Worm (Caenorhabditis elegans) whole organism, L1 larva: ENCODE data around the gene cnc-4.

Experiments used
- alr-1 ChIP-seq: fragments of 200-800 bp; sonication (Bioruptor generic); optimal IDR thresholded peaks from 2 replicates; lab custom pipeline; 2018; ENCODE audit warnings: borderline replicate concordance, mild to moderate bottlenecking, missing genetic modification characterization, missing compliant biosample characterization
- blmp-1 ChIP-seq: fragments of 150-350 bp; optimal IDR thresholded peaks from 2 replicates; lab custom pipeline; 2014; ENCODE audit warnings: missing biosample characterization, missing genetic modification characterization
- ceh-8 ChIP-seq: fragments of 200-800 bp; sonication (Bioruptor generic); optimal IDR thresholded peaks from 2 replicates; lab custom pipeline; 2018; ENCODE audit warnings: mild to moderate bottlenecking, missing genetic modification characterization, moderate library complexity, missing compliant biosample characterization
- ceh-82 ChIP-seq, 3 experiments: fragments of 150-350 bp in 1 of 3; sonication (generic microtip) in 2 of 3; optimal IDR thresholded peaks; 2 replicates each; lab custom pipeline; 2014 to 2017; ENCODE audit warnings: missing biosample characterization in 3 of 3, missing genetic modification characterization in 3 of 3
- dpl-1 ChIP-seq, 3 experiments: fragments of 150-350 bp in 2 of 3; sonication (generic microtip) in 1 of 3; optimal IDR thresholded peaks; 2 replicates each; lab custom pipeline; 2014 to 2017; ENCODE audit warnings: missing biosample characterization in 3 of 3, missing genetic modification characterization in 3 of 3, missing genetic modification reagents in 3 of 3
- efl-1 ChIP-seq, 4 experiments: fragments of 150-350 bp; optimal IDR thresholded peaks in 3 of 4; peaks in 1 of 4; 1 replicate in 1 of 4; 2 replicates in 3 of 4; lab custom pipeline; 2014; ENCODE audit warnings: missing biosample characterization in 2 of 4, missing genetic modification characterization in 2 of 4, missing genetic modification reagents in 2 of 4
- efl-3 ChIP-seq: fragments of 200-800 bp; sonication (Bioruptor generic); optimal IDR thresholded peaks from 2 replicates; lab custom pipeline; 2018; ENCODE audit warnings: mild to moderate bottlenecking, missing genetic modification characterization, missing compliant biosample characterization
- elt-3 ChIP-seq, 6 experiments: fragments of 150-350 bp in 1 of 6; sonication (generic microtip); optimal IDR thresholded peaks; 2 replicates each; lab custom pipeline; 2017 to 2018; ENCODE audit warnings: missing biosample characterization in 6 of 6, missing genetic modification characterization in 6 of 6, inconsistent platforms in 1 of 6
- fkh-10 ChIP-seq: sonication (generic microtip); optimal IDR thresholded peaks from 2 replicates; lab custom pipeline; 2017; ENCODE audit warnings: missing biosample characterization, missing genetic modification reagents, missing genetic modification characterization
- fkh-4 ChIP-seq: sonication (generic microtip); optimal IDR thresholded peaks from 2 replicates; lab custom pipeline; 2016; ENCODE audit warnings: missing compliant biosample characterization, missing genetic modification characterization, borderline replicate concordance
- fkh-8 ChIP-seq: sonication (generic microtip); optimal IDR thresholded peaks from 2 replicates; lab custom pipeline; 2016; ENCODE audit warnings: mild to moderate bottlenecking, missing genetic modification characterization, missing compliant biosample characterization
- fos-1 ChIP-seq: fragments of 150-350 bp; optimal IDR thresholded peaks from 2 replicates; lab custom pipeline; 2014; ENCODE audit warnings: missing biosample characterization, missing genetic modification characterization
- grh-1 ChIP-seq: fragments of 200-800 bp; sonication (Bioruptor generic); IDR thresholded peaks from 2 replicates; pipeline ENCODE4 v1.3.6; 2022; ENCODE audit warnings: missing genetic modification reagents, missing genetic modification characterization, missing compliant biosample characterization
- isw-1 ChIP-seq: fragments of 200-800 bp; sonication (Bioruptor generic); IDR thresholded peaks from 2 replicates; pipeline ENCODE4 v1.3.6; 2022; ENCODE audit warnings: missing genetic modification characterization, missing compliant biosample characterization
- jun-1 ChIP-seq: fragments of 150-350 bp; optimal IDR thresholded peaks from 2 replicates; lab custom pipeline; 2014; ENCODE audit warnings: missing biosample characterization, missing genetic modification reagents, missing genetic modification characterization
- lin-14 ChIP-seq: fragments of 200-800 bp; sonication (Bioruptor generic); optimal IDR thresholded peaks from 2 replicates; lab custom pipeline; 2018; ENCODE audit warnings: mild to moderate bottlenecking, missing genetic modification characterization, moderate library complexity, missing compliant biosample characterization
- lin-15B ChIP-seq: fragments of 150-350 bp; sonication (generic microtip); optimal IDR thresholded peaks from 3 replicates; lab custom pipeline; 2014; ENCODE audit warnings: missing biosample characterization, missing genetic modification characterization
- lin-35 ChIP-seq, 2 experiments: fragments of 150-350 bp; optimal IDR thresholded peaks; 2 replicates each; lab custom pipeline; 2014; ENCODE audit warnings: missing biosample characterization in 2 of 2, missing genetic modification characterization in 2 of 2, missing genetic modification reagents in 2 of 2
- lin-39 ChIP-seq: fragments of 150-350 bp; optimal IDR thresholded peaks from 2 replicates; lab custom pipeline; 2014; ENCODE audit warnings: missing biosample characterization, missing genetic modification reagents, missing genetic modification characterization
- mab-9 ChIP-seq: fragments of 200-800 bp; sonication (Bioruptor generic); IDR thresholded peaks from 2 replicates; pipeline ENCODE4 v1.3.6; 2022; ENCODE audit warnings: missing genetic modification reagents, missing genetic modification characterization, missing compliant biosample characterization
- nhr-11 ChIP-seq: fragments of 150-350 bp; optimal IDR thresholded peaks from 2 replicates; lab custom pipeline; 2014; ENCODE audit warnings: missing biosample characterization, missing genetic modification characterization
- nhr-12 ChIP-seq: sonication (generic microtip); optimal IDR thresholded peaks from 2 replicates; lab custom pipeline; 2017; ENCODE audit warnings: missing biosample characterization, missing genetic modification characterization
- nhr-20 ChIP-seq: sonication (generic microtip); optimal IDR thresholded peaks from 2 replicates; lab custom pipeline; 2016; ENCODE audit warnings: mild to moderate bottlenecking, missing genetic modification characterization, missing compliant biosample characterization
- nhr-237 ChIP-seq: fragments of 150-350 bp; optimal IDR thresholded peaks from 2 replicates; lab custom pipeline; 2014; ENCODE audit warnings: missing biosample characterization, missing genetic modification characterization
- nhr-28 ChIP-seq: fragments of 150-350 bp; optimal IDR thresholded peaks from 2 replicates; lab custom pipeline; 2014; ENCODE audit warnings: missing biosample characterization, missing genetic modification characterization
- nhr-71 ChIP-seq: sonication (generic microtip); optimal IDR thresholded peaks from 2 replicates; lab custom pipeline; 2016; ENCODE audit warnings: mild to moderate bottlenecking, missing genetic modification characterization, moderate library complexity, missing compliant biosample characterization
- nhr-76 ChIP-seq: sonication (generic microtip); optimal IDR thresholded peaks from 2 replicates; lab custom pipeline; 2017; ENCODE audit warnings: missing biosample characterization, missing genetic modification characterization
- nhr-77 ChIP-seq: fragments of 150-350 bp; optimal IDR thresholded peaks from 2 replicates; lab custom pipeline; 2014; ENCODE audit warnings: missing biosample characterization, missing genetic modification characterization
- nhr-90 ChIP-seq: sonication (generic microtip); optimal IDR thresholded peaks from 2 replicates; lab custom pipeline; 2016; ENCODE audit warnings: mild to moderate bottlenecking, missing genetic modification characterization, missing compliant biosample characterization; ENCODE audit not compliant: poor library complexity
- pag-3 ChIP-seq: sonication (generic microtip); optimal IDR thresholded peaks from 2 replicates; lab custom pipeline; 2017; ENCODE audit warnings: missing genetic modification characterization, mild to moderate bottlenecking, missing compliant biosample characterization, antibody characterized with exemption, borderline replicate concordance; ENCODE audit not compliant: insufficient read depth
- pax-3 ChIP-seq: fragments of 200-800 bp; sonication (Bioruptor generic); optimal IDR thresholded peaks from 2 replicates; lab custom pipeline; 2018; ENCODE audit warnings: mild to moderate bottlenecking, missing genetic modification characterization, moderate library complexity, missing compliant biosample characterization
- snu-23 ChIP-seq: sonication (generic microtip); optimal IDR thresholded peaks from 2 replicates; lab custom pipeline; 2016; ENCODE audit warnings: missing genetic modification characterization, missing compliant biosample characterization
- sox-4 ChIP-seq: sonication (generic microtip); optimal IDR thresholded peaks from 2 replicates; lab custom pipeline; 2016; ENCODE audit warnings: missing genetic modification characterization, missing compliant biosample characterization
- sptf-1 ChIP-seq: fragments of 150-350 bp; optimal IDR thresholded peaks from 2 replicates; lab custom pipeline; 2014; ENCODE audit warnings: missing biosample characterization, missing genetic modification characterization
- tbx-2 ChIP-seq: sonication (generic microtip); optimal IDR thresholded peaks from 2 replicates; lab custom pipeline; 2016; ENCODE audit warnings: missing genetic modification characterization, missing compliant biosample characterization
- tlp-1 ChIP-seq: fragments of 150-350 bp; optimal IDR thresholded peaks from 2 replicates; lab custom pipeline; 2014; ENCODE audit warnings: missing biosample characterization, missing genetic modification characterization
- unc-62 ChIP-seq: fragments of 150-350 bp; optimal IDR thresholded peaks from 2 replicates; lab custom pipeline; 2014; ENCODE audit warnings: missing biosample characterization, missing genetic modification reagents, missing genetic modification characterization
- unc-86 ChIP-seq: sonication (generic microtip); optimal IDR thresholded peaks from 2 replicates; lab custom pipeline; 2016; ENCODE audit warnings: missing genetic modification characterization, missing compliant biosample characterization
- unc-98 ChIP-seq: fragments of 200-800 bp; sonication (Bioruptor generic); IDR thresholded peaks from 2 replicates; pipeline ENCODE4 v1.3.6; 2022; ENCODE audit warnings: missing genetic modification characterization, missing compliant biosample characterization
- zag-1 ChIP-seq: fragments of 150-350 bp; optimal IDR thresholded peaks from 2 replicates; lab custom pipeline; 2014; ENCODE audit warnings: missing biosample characterization, missing genetic modification characterization
- zip-4 ChIP-seq: fragments of 200-800 bp; sonication (Bioruptor generic); optimal IDR thresholded peaks from 2 replicates; lab custom pipeline; 2018; ENCODE audit warnings: mild to moderate bottlenecking, missing genetic modification characterization, moderate library complexity, missing compliant biosample characterization
- ztf-4 ChIP-seq: fragments of 150-350 bp; optimal IDR thresholded peaks from 2 replicates; lab custom pipeline; 2014; ENCODE audit warnings: missing biosample characterization, missing genetic modification characterization

The cnc-4 gene

DNA sequence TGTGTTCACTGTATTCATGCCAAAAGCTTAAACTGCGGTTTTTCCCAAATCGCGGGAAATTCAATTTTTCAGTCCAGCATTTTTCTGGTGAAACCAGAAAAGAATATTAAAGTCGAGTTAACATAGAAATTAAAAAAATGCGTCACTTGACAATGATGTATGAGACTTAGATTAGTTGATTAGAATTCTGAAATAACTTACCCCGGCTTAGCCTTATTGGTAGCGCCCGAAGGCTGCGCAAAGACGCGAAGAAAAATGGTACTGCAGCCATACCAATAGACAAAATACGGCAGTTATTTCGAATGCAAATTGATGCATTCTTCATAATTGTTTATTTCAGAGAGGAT is 13.6 kb upstream of the cnc-4 start:
- no peak for TF ChIP-seq pax-3 (tag; lab: Kevin White, UChicago)
- no peak for TF ChIP-seq lin-35 (GFP tag; optimal IDR thresholded peaks at IDR 0.05; lab: Kevin White, UChicago)
- no peak for TF ChIP-seq efl-1 (optimal IDR thresholded peaks at IDR 0.05; lab: Kevin White, UChicago)
- peak in 1 of 2 experiments; percentile 92 for TF ChIP-seq efl-1 (GFP tag; optimal IDR thresholded peaks at IDR 0.05 in 1 of 2; lab: Kevin White, UChicago)
- no peak for TF ChIP-seq unc-62 (GFP tag; lab: Kevin White, UChicago)
- no peak for TF ChIP-seq nhr-77 (tag; lab: Kevin White, UChicago)
- TF ChIP-seq sox-4: no peak
- TF ChIP-seq pag-3 (tag; lab: Kevin White, UChicago): no peak

DNA sequence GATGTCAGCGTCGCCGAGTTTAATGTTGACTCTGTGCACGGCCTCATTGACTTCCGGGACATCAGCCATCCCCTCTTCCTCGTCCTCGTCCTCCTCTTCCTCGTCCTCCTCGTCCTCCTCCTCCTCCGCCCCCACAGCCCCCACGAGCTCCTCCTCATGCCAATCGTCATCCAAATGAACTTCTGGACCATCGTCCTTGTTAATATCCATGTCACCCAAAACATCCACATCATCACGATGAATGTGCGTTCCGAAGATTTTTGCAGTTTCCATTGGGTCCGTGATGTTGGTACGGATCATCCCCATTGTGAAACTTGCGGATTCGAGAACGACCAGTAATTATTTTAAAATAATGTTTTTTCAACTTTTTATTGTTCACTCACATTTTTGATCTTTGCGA is 12.6 kb upstream of the cnc-4 start:
- peak in 1 of 3 experiments; percentile 11 for TF ChIP-seq dpl-1 (GFP tag; optimal IDR thresholded peaks at IDR 0.05; lab: Kevin White, UChicago)
- no peak for TF ChIP-seq efl-1 (optimal IDR thresholded peaks at IDR 0.05; lab: Kevin White, UChicago)
- TF ChIP-seq efl-1 (GFP tag; optimal IDR thresholded peaks at IDR 0.05 in 1 of 2; lab: Kevin White, UChicago): peak in 1 of 2 experiments; percentile 87
- TF ChIP-seq tlp-1: no peak

DNA sequence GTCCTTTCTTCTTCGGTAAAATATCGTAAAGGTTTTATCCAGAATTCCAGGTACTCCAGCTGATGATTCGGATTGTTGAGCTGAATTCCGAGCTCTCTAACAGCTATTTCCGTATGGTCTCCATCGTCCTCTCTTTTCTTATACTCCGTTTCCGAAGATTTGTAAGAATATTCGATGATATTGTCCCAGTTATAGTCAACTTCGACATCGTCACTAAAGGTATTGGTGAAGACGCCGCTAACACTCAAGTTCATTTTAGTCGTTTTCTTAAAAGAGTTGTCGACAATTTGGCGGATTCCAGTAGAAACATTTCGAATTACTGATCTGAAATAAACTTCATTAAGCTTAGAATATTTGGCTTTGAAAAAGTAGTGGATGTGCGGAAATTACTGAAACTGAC is 11.9 kb upstream of the cnc-4 start:
- no peak for TF ChIP-seq zip-4 (GFP tag; lab: Kevin White, UChicago)
- TF ChIP-seq efl-1 (optimal IDR thresholded peaks at IDR 0.05; lab: Kevin White, UChicago): no peak
- peak in 1 of 2 experiments; percentile 93 for TF ChIP-seq efl-1 (GFP tag; optimal IDR thresholded peaks at IDR 0.05 in 1 of 2; lab: Kevin White, UChicago)

DNA sequence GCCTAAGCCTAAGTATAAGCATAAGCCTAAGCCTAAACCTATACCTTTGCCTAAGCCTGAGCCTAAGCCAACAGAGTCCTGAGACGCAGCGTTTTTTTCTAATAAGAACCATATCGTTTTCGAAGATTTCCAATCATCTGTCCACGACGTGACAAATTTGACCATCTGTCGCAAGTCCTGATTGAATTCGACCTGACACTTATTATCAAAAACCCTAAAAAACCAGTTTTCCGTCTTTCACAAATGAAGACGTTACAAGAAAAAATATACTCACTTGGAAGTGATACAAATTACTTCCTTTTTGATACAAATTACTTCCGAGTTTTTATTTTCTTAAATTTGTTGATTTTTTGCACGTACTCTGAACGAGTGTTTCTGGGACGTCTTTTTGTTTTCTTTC is 8.8 kb upstream of the cnc-4 start:
- TF ChIP-seq nhr-12 (tag; lab: Kevin White, UChicago) (no peak), blmp-1 (tag; lab: Kevin White, UChicago) (peak; percentile 52), sptf-1 (tag; lab: Kevin White, UChicago) (no peak), lin-39 (tag; lab: Kevin White, UChicago) (no peak), nhr-90 (tag; lab: Kevin White, UChicago) (no peak), elt-3 (tag; optimal IDR thresholded peaks at IDR 0.05; lab: Kevin White, UChicago) (peak in 2 of 6 experiments; percentile 12 to 65), nhr-237 (tag; lab: Kevin White, UChicago) (no peak), ceh-8 (GFP tag; lab: Kevin White, UChicago) (no peak), unc-86 (tag; lab: Kevin White, UChicago) (no peak), tbx-2 (tag; lab: Kevin White, UChicago) (peak; percentile 25), pax-3 (tag; lab: Kevin White, UChicago) (no peak), fkh-8 (tag; lab: Kevin White, UChicago) (no peak), grh-1 (GFP tag; lab: Robert Waterston, UW) (peak; percentile 47; the same call in 1 of the 2 replicates), lin-14 (GFP tag; lab: Kevin White, UChicago) (peak; percentile 52), ceh-82 (tag; optimal IDR thresholded peaks at IDR 0.05; lab: Kevin White, UChicago) (no peak), nhr-20 (tag; lab: Kevin White, UChicago) (peak; percentile 12)

DNA sequence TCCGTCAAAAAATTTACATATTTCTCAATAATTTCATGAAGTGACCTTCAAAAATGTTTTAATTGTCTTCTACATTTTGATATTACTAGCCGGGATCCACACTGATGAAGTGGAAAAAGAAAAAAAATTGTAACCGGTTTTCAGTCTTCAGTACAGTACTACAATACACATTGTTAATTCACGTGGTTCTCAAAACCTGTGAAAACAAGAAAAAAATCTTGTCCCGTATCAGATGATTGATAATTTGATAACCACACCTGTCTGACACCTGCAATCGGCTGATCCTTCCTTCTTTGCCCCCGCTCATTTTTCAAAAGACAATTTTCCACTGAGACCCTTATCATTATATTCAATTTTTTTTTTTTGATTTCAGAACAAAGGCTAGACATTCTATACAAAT is 8.2 kb upstream of the cnc-4 start, which contains the start of gene R09B5.11:
Gene R09B5.11, plus strand, starts transcription at position 374 of the 400 bp plus-strand sequence.
- TF ChIP-seq snu-23 (GFP tag; lab: Kevin White, UChicago) (peak; percentile 44), isw-1 (no peak), unc-86 (tag; lab: Kevin White, UChicago) (no peak), jun-1 (tag; lab: Kevin White, UChicago) (no peak), lin-39 (tag; lab: Kevin White, UChicago) (no peak), efl-3 (GFP tag; lab: Kevin White, UChicago) (no peak), unc-98 (GFP tag; lab: Robert Waterston, UW) (no peak), fkh-4 (tag; lab: Kevin White, UChicago) (no peak), nhr-71 (tag; lab: Kevin White, UChicago) (peak; percentile 54), mab-9 (no peak), fkh-10 (no peak), zip-4 (GFP tag; lab: Kevin White, UChicago) (no peak), pag-3 (tag; lab: Kevin White, UChicago) (no peak), nhr-28 (tag; lab: Kevin White, UChicago) (no peak), sptf-1 (tag; lab: Kevin White, UChicago) (no peak), nhr-12 (tag; lab: Kevin White, UChicago) (no peak), nhr-11 (tag; lab: Kevin White, UChicago) (no peak), tlp-1 (no peak), fos-1 (no peak), ztf-4 (tag; lab: Kevin White, UChicago) (no peak), dpl-1 (GFP tag; optimal IDR thresholded peaks at IDR 0.05; lab: Kevin White, UChicago) (no peak), alr-1 (tag; lab: Kevin White, UChicago) (no peak), lin-15B (tag; lab: Kevin White, UChicago) (no peak), nhr-20 (tag; lab: Kevin White, UChicago) (peak; percentile 65), zag-1 (tag; lab: Kevin White, UChicago) (no peak), nhr-76 (tag; lab: Kevin White, UChicago) (no peak)
